Worm (Caenorhabditis elegans) whole organism, L1 larva: ENCODE data around the gene F13D12.8.

Source experiments
- ama-1 ChIP-seq: fragments of 150-350 bp; optimal IDR thresholded peaks from 2 replicates; lab custom pipeline; 2014
- lsy-2 ChIP-seq, 2 experiments: fragments of 150-350 bp; optimal IDR thresholded peaks; 2 replicates each; lab custom pipeline; 2014; ENCODE audit warnings: missing biosample characterization in 2 of 2, missing genetic modification characterization in 2 of 2
- nhr-71 ChIP-seq: sonication (generic microtip); optimal IDR thresholded peaks from 2 replicates; lab custom pipeline; 2016; ENCODE audit warnings: mild to moderate bottlenecking, missing genetic modification characterization, moderate library complexity, missing compliant biosample characterization
- sox-4 ChIP-seq: sonication (generic microtip); optimal IDR thresholded peaks from 2 replicates; lab custom pipeline; 2016; ENCODE audit warnings: missing genetic modification characterization, missing compliant biosample characterization

- TF ChIP-seq ama-1 (lab: Kevin White, UChicago): no peak
- TF ChIP-seq lsy-2 (tag; optimal IDR thresholded peaks at IDR 0.05; lab: Kevin White, UChicago): no peak
- TF ChIP-seq sox-4 (tag; lab: Kevin White, UChicago): no peak
- peak; percentile 15 for TF ChIP-seq nhr-71
Observed at ce11 chrII:11705787-11706186, 26.6 kb downstream of the F13D12.8 start, which contains the start of gene VF13D12L.3.
